Worm (Caenorhabditis elegans) whole organism, late embryonic: ENCODE results near the gene par-3.

ENCODE experiments used
- C08G9.2 ChIP-seq: sonication (generic microtip); optimal IDR thresholded peaks from 2 replicates; lab custom pipeline; 2016; ENCODE audit warnings: mild to moderate bottlenecking, missing genetic modification characterization, moderate library complexity, missing compliant biosample characterization
- C38D4.7 ChIP-seq: fragments of 200-800 bp; sonication (Bioruptor generic); optimal IDR thresholded peaks from 2 replicates; lab custom pipeline; 2018; ENCODE audit warnings: mild to moderate bottlenecking, missing genetic modification characterization, moderate library complexity, missing compliant biosample characterization
- F13H6.1 ChIP-seq: sonication (generic microtip); optimal IDR thresholded peaks from 2 replicates; lab custom pipeline; 2016; ENCODE audit warnings: missing genetic modification characterization, missing compliant biosample characterization
- K09A11.1 ChIP-seq: sonication (generic microtip); optimal IDR thresholded peaks from 2 replicates; lab custom pipeline; 2017; ENCODE audit warnings: antibody characterized with exemption, mild to moderate bottlenecking, missing genetic modification characterization, missing compliant biosample characterization; ENCODE audit not compliant: insufficient read depth
- T23F11.4 ChIP-seq: fragments of 200-800 bp; sonication (Bioruptor generic); optimal IDR thresholded peaks from 2 replicates; lab custom pipeline; 2018; ENCODE audit warnings: mild to moderate bottlenecking, missing genetic modification characterization, missing compliant biosample characterization
- Y22D7AL.16 ChIP-seq: sonication (generic microtip); optimal IDR thresholded peaks from 2 replicates; lab custom pipeline; 2016; ENCODE audit warnings: missing genetic modification characterization, missing compliant biosample characterization
- ama-1 ChIP-seq: fragments of 150-350 bp; optimal IDR thresholded peaks from 2 replicates; lab custom pipeline; 2014
- ceh-14 ChIP-seq: sonication (generic microtip); optimal IDR thresholded peaks from 2 replicates; lab custom pipeline; 2016; ENCODE audit warnings: missing genotype, missing genetic modification characterization, missing compliant biosample characterization
- ceh-18 ChIP-seq: sonication (generic microtip); optimal IDR thresholded peaks from 2 replicates; lab custom pipeline; 2016; ENCODE audit warnings: missing genetic modification characterization, missing compliant biosample characterization
- ceh-2 ChIP-seq: sonication (generic microtip); optimal IDR thresholded peaks from 2 replicates; lab custom pipeline; 2016; ENCODE audit warnings: missing genotype, missing genetic modification characterization, missing compliant biosample characterization
- ceh-22 ChIP-seq: sonication (generic microtip); optimal IDR thresholded peaks from 2 replicates; lab custom pipeline; 2017; ENCODE audit warnings: missing biosample characterization, missing genetic modification characterization
- ceh-30 ChIP-seq: fragments of 150-350 bp; optimal IDR thresholded peaks from 2 replicates; lab custom pipeline; 2014; ENCODE audit warnings: missing biosample characterization, missing genetic modification characterization
- ceh-31 ChIP-seq: sonication (generic microtip); optimal IDR thresholded peaks from 2 replicates; lab custom pipeline; 2016; ENCODE audit warnings: missing genetic modification characterization, missing compliant biosample characterization
- ceh-34 ChIP-seq: sonication (generic microtip); optimal IDR thresholded peaks from 2 replicates; lab custom pipeline; 2016; ENCODE audit warnings: mild to moderate bottlenecking, missing genetic modification characterization, missing compliant biosample characterization
- ceh-48 ChIP-seq: sonication (generic microtip); optimal IDR thresholded peaks from 2 replicates; lab custom pipeline; 2016; ENCODE audit warnings: missing genetic modification characterization, inconsistent platforms, missing compliant biosample characterization
- ceh-9 ChIP-seq: sonication (generic microtip); optimal IDR thresholded peaks from 2 replicates; lab custom pipeline; 2016; ENCODE audit warnings: mild to moderate bottlenecking, missing genetic modification characterization, inconsistent platforms, missing compliant biosample characterization
- che-1 ChIP-seq: sonication (generic microtip); optimal IDR thresholded peaks from 2 replicates; lab custom pipeline; 2016; ENCODE audit warnings: mild to moderate bottlenecking, missing genetic modification characterization, missing compliant biosample characterization
- dmd-4 ChIP-seq: sonication (generic microtip); optimal IDR thresholded peaks from 2 replicates; lab custom pipeline; 2016; ENCODE audit warnings: borderline replicate concordance, missing genetic modification characterization, missing compliant biosample characterization
- dve-1 ChIP-seq: sonication (generic microtip); optimal IDR thresholded peaks from 2 replicates; lab custom pipeline; 2017; ENCODE audit warnings: antibody characterized with exemption, mild to moderate bottlenecking, missing genetic modification characterization, missing compliant biosample characterization
- elt-2 ChIP-seq: sonication (generic microtip); optimal IDR thresholded peaks from 2 replicates; lab custom pipeline; 2016; ENCODE audit warnings: missing genetic modification reagents, missing genetic modification characterization, missing compliant biosample characterization
- fax-1 ChIP-seq: sonication (generic microtip); optimal IDR thresholded peaks from 2 replicates; lab custom pipeline; 2016; ENCODE audit warnings: missing genotype, missing genetic modification characterization, missing compliant biosample characterization
- fkh-10 ChIP-seq: fragments of 150-350 bp; optimal IDR thresholded peaks from 2 replicates; lab custom pipeline; 2014; ENCODE audit warnings: missing biosample characterization, missing genetic modification reagents, missing genetic modification characterization
- fkh-6 ChIP-seq: sonication (generic microtip); optimal IDR thresholded peaks from 2 replicates; lab custom pipeline; 2016; ENCODE audit warnings: missing genetic modification characterization, missing compliant biosample characterization
- gmeb-2 ChIP-seq: sonication (generic microtip); optimal IDR thresholded peaks from 2 replicates; lab custom pipeline; 2016; ENCODE audit warnings: missing genetic modification characterization, inconsistent platforms, missing compliant biosample characterization
- hlh-13 ChIP-seq: fragments of 200-800 bp; sonication (Bioruptor generic); optimal IDR thresholded peaks from 2 replicates; lab custom pipeline; 2018; ENCODE audit warnings: mild to moderate bottlenecking, missing genetic modification characterization, missing compliant biosample characterization
- hlh-15 ChIP-seq: sonication (generic microtip); optimal IDR thresholded peaks from 2 replicates; lab custom pipeline; 2016; ENCODE audit warnings: missing genetic modification characterization, missing compliant biosample characterization
- hlh-8 ChIP-seq: sonication (generic microtip); optimal IDR thresholded peaks from 2 replicates; lab custom pipeline; 2016; ENCODE audit warnings: missing genotype, missing genetic modification characterization, missing compliant biosample characterization
- mec-3 ChIP-seq: sonication (generic microtip); optimal IDR thresholded peaks from 2 replicates; lab custom pipeline; 2016; ENCODE audit warnings: borderline replicate concordance, missing genetic modification characterization, missing compliant biosample characterization
- nfya-1 ChIP-seq: sonication (generic microtip); optimal IDR thresholded peaks from 2 replicates; lab custom pipeline; 2017; ENCODE audit warnings: missing genetic modification characterization, mild to moderate bottlenecking, missing compliant biosample characterization, antibody characterized with exemption, moderate library complexity
- nhr-232 ChIP-seq: sonication (generic microtip); optimal IDR thresholded peaks from 2 replicates; lab custom pipeline; 2016; ENCODE audit warnings: missing genetic modification characterization, missing compliant biosample characterization
- npax-4 ChIP-seq: sonication (generic microtip); optimal IDR thresholded peaks from 2 replicates; lab custom pipeline; 2016; ENCODE audit warnings: missing genetic modification characterization, missing compliant biosample characterization
- pat-9 ChIP-seq: fragments of 200-800 bp; sonication (Bioruptor generic); optimal IDR thresholded peaks from 2 replicates; lab custom pipeline; 2018; ENCODE audit warnings: mild to moderate bottlenecking, missing genetic modification characterization, moderate library complexity, missing compliant biosample characterization
- pax-1 ChIP-seq: fragments of 150-350 bp; optimal IDR thresholded peaks from 2 replicates; lab custom pipeline; 2014; ENCODE audit warnings: missing biosample characterization, missing genetic modification characterization
- pha-4 ChIP-seq: fragments of 150-350 bp; optimal IDR thresholded peaks from 2 replicates; lab custom pipeline; 2018; ENCODE audit warnings: missing biosample characterization, missing genetic modification reagents, missing genetic modification characterization
- pqm-1 ChIP-seq: sonication (generic microtip); optimal IDR thresholded peaks from 2 replicates; lab custom pipeline; 2016; ENCODE audit warnings: missing genetic modification characterization, missing compliant biosample characterization
- pros-1 ChIP-seq: fragments of 150-350 bp; optimal IDR thresholded peaks from 2 replicates; lab custom pipeline; 2014; ENCODE audit warnings: missing biosample characterization, missing genetic modification reagents, missing genetic modification characterization
- ref-2 ChIP-seq: sonication (generic microtip); optimal IDR thresholded peaks from 2 replicates; lab custom pipeline; 2016; ENCODE audit warnings: missing genetic modification characterization, missing compliant biosample characterization
- rnt-1 ChIP-seq: sonication (generic microtip); optimal IDR thresholded peaks from 2 replicates; lab custom pipeline; 2016; ENCODE audit warnings: missing genetic modification characterization, missing compliant biosample characterization
- sox-2 ChIP-seq: fragments of 200-800 bp; sonication (Bioruptor generic); IDR thresholded peaks from 2 replicates; pipeline ENCODE4 v1.3.6; 2022; ENCODE audit warnings: missing genetic modification reagents, missing genetic modification characterization, missing compliant biosample characterization
- sox-4 ChIP-seq: sonication (generic microtip); optimal IDR thresholded peaks from 2 replicates; lab custom pipeline; 2017; ENCODE audit warnings: mild to moderate bottlenecking, missing genetic modification characterization, inconsistent platforms, missing compliant biosample characterization
- syd-9 ChIP-seq: sonication (generic microtip); optimal IDR thresholded peaks from 2 replicates; lab custom pipeline; 2016; ENCODE audit warnings: mild to moderate bottlenecking, missing genetic modification characterization, moderate library complexity, missing compliant biosample characterization
- tbx-2 ChIP-seq: sonication (generic microtip); optimal IDR thresholded peaks from 2 replicates; lab custom pipeline; 2016; ENCODE audit warnings: missing genetic modification characterization, missing compliant biosample characterization
- unc-42 ChIP-seq: sonication (generic microtip); optimal IDR thresholded peaks from 2 replicates; lab custom pipeline; 2016; ENCODE audit warnings: missing genotype, missing genetic modification characterization, missing compliant biosample characterization
- unc-55 ChIP-seq: sonication (generic microtip); optimal IDR thresholded peaks from 2 replicates; lab custom pipeline; 2017; ENCODE audit warnings: missing biosample characterization, missing genetic modification reagents, missing genetic modification characterization
- unc-86 ChIP-seq: sonication (generic microtip); optimal IDR thresholded peaks from 2 replicates; lab custom pipeline; 2016; ENCODE audit warnings: missing genetic modification characterization, missing compliant biosample characterization
- ztf-16 ChIP-seq: sonication (generic microtip); optimal IDR thresholded peaks from 2 replicates; lab custom pipeline; 2017; ENCODE audit warnings: missing genetic modification characterization, missing compliant biosample characterization

par-3 gene

DNA sequence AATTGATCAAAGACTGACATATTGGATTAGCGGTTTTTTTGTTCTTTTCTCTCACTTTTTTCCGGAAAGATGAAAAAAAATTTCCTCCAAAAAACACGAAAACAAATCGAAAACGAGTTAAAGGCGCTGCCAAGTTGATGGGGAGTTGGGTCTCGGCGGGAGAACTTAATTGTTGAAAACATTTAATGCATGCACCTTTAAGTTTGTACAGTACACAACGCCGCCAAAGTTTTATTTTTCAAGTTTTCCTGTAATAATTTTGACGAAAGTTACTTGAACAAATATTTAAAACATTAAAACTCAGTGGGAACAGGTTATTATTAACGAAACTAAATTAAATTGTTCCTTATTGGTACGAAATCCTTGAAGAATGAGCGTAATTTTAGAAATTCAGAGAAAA is 37.5 kb downstream of the par-3 start:
- TF ChIP-seq nfya-1 (no peak), ztf-16 (tag; lab: Kevin White, UChicago) (no peak), rnt-1 (tag; lab: Kevin White, UChicago) (no peak), ceh-18 (tag; lab: Kevin White, UChicago) (no peak), pros-1 (tag; lab: Kevin White, UChicago) (no peak), hlh-8 (tag; lab: Kevin White, UChicago) (no peak), ceh-30 (tag; lab: Kevin White, UChicago) (no peak), pax-1 (tag; lab: Kevin White, UChicago) (no peak), ceh-22 (tag; lab: Kevin White, UChicago) (no peak), ceh-48 (no peak), fkh-6 (tag; lab: Kevin White, UChicago) (no peak), C38D4.7 (no peak), hlh-13 (GFP tag; lab: Kevin White, UChicago) (no peak)

DNA sequence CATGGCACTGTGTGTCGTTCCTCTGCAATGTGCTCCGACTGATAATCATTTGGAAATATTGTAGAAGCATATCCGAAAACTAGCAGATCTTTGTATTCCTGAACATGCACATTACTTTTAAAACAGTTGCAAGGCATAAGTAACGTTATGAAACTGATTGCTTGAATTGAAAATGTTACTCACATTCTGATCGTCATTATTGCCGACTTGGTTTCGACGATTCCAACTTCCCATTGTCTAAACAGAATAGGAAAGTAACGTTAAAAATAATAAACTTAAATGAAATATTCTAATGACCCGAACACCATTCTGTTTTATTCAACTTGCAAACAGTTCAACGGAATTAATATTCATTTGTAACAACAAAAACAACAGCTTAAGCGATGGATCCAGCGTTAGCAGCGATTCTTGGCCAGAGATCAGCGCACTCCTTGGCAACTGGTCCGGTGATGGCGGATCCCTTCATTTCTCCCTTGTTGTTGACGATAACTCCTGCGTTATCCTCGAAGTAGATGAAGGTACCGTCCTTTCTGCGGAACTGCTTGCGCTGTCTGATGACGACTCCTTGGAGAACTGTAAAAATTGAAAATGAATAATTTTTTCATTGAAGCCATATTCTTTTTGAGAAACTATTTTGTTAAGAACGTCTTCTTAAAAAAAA is 41.3 kb downstream of the par-3 start, which contains the start of gene swp-1:
Gene swp-1 (minus strand): TSS at position 298 of the 661 bp plus-strand sequence.
- TF ChIP-seq ceh-31 (tag; lab: Kevin White, UChicago): no peak
- TF ChIP-seq ceh-48: no peak
- no peak for TF ChIP-seq sox-2 (GFP tag; lab: Robert Waterston, UW)
- no peak for TF ChIP-seq pha-4
- TF ChIP-seq F13H6.1 (tag; lab: Kevin White, UChicago): no peak
- no peak for TF ChIP-seq Y22D7AL.16 (tag; lab: Kevin White, UChicago)
- no peak for TF ChIP-seq npax-4 (tag; lab: Kevin White, UChicago)
- TF ChIP-seq ceh-18 (tag; lab: Kevin White, UChicago): no peak

DNA sequence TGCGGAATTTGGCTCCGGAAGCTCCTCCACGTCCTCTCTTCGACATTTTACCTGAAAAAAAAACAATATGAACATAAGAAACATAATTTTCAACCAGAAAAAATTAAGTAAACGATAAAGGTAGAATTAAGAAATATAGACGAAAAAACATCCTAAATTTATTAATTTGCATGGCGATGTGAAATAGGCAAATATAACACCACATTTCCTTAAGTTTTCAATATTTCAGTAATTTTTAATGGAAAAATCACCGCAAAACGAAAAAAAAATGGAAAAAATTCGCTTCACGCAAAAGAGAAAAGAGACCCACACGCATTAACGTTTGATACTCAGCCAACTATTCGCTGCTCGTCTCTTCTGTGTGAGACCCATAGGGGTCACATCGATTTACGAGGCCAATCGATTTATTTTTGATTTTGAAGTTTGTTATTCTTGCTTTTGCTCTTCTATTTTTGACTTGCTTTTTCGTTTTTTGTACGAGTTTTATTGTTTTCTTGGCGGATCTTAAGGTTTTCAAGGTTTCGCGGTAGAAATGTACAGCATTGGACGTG is 42.1 kb downstream of the par-3 start, which contains the start of gene rpl-23:
Gene rpl-23 (minus strand): TSS at position 51 of the 551 bp plus-strand sequence.
- peak; percentile 87 for TF ChIP-seq nfya-1
- TF ChIP-seq pqm-1: no peak
- TF ChIP-seq pat-9 (tag; lab: Kevin White, UChicago): no peak
- peak; percentile 46 for TF ChIP-seq ceh-34 (tag; lab: Kevin White, UChicago)
- TF ChIP-seq sox-4 (tag; lab: Kevin White, UChicago): no peak
- TF ChIP-seq unc-42 (tag; lab: Kevin White, UChicago): peak; percentile 78
- no peak for TF ChIP-seq ama-1 (lab: Kevin White, UChicago)
- TF ChIP-seq hlh-15 (tag; lab: Kevin White, UChicago): no peak
- no peak for TF ChIP-seq hlh-8 (tag; lab: Kevin White, UChicago)
- TF ChIP-seq F13H6.1 (tag; lab: Kevin White, UChicago): no peak
- TF ChIP-seq che-1 (tag; lab: Kevin White, UChicago): no peak
- TF ChIP-seq rnt-1 (tag; lab: Kevin White, UChicago): peak; percentile 5
- no peak for TF ChIP-seq unc-86 (tag; lab: Kevin White, UChicago)
- TF ChIP-seq pros-1 (tag; lab: Kevin White, UChicago): peak; percentile 11
- TF ChIP-seq syd-9 (tag; lab: Kevin White, UChicago): no peak
- no peak for TF ChIP-seq fkh-10 (GFP tag; lab: Kevin White, UChicago)
- no peak for TF ChIP-seq mec-3 (tag; lab: Kevin White, UChicago)
- TF ChIP-seq ceh-48: peak; percentile 98
- TF ChIP-seq pax-1 (tag; lab: Kevin White, UChicago): no peak
- TF ChIP-seq dmd-4 (tag; lab: Kevin White, UChicago): no peak
- TF ChIP-seq ceh-2 (tag; lab: Kevin White, UChicago): no peak
- TF ChIP-seq T23F11.4 (GFP tag; lab: Kevin White, UChicago): no peak
- TF ChIP-seq dve-1 (tag; lab: Kevin White, UChicago): peak; percentile 69
- TF ChIP-seq K09A11.1 (tag; lab: Kevin White, UChicago): peak; percentile 47
- TF ChIP-seq nhr-232 (tag; lab: Kevin White, UChicago): no peak
- TF ChIP-seq elt-2 (tag; lab: Kevin White, UChicago): peak; percentile 24
- TF ChIP-seq fax-1: no peak
- no peak for TF ChIP-seq ceh-9 (tag; lab: Kevin White, UChicago)
- TF ChIP-seq gmeb-2 (tag; lab: Kevin White, UChicago): no peak
- peak; percentile 60 for TF ChIP-seq ceh-18 (tag; lab: Kevin White, UChicago)
- TF ChIP-seq tbx-2 (tag; lab: Kevin White, UChicago): peak; percentile 29
- no peak for TF ChIP-seq ceh-30 (tag; lab: Kevin White, UChicago)
- peak; percentile 71 for TF ChIP-seq unc-55 (GFP tag; lab: Kevin White, UChicago)
- no peak for TF ChIP-seq C38D4.7
- no peak for TF ChIP-seq ref-2 (tag; lab: Kevin White, UChicago)
- no peak for TF ChIP-seq fkh-6 (tag; lab: Kevin White, UChicago)
- TF ChIP-seq sox-2 (GFP tag; lab: Robert Waterston, UW): no peak
- TF ChIP-seq C08G9.2 (tag; lab: Kevin White, UChicago): no peak
- no peak for TF ChIP-seq ztf-16 (tag; lab: Kevin White, UChicago)
- no peak for TF ChIP-seq ceh-14 (tag; lab: Kevin White, UChicago)
